Worm (Caenorhabditis elegans) whole organism, L3 larva: ENCODE results near the gene isw-1.

Source experiments
- ZK546.5 ChIP-seq: sonication (generic microtip); optimal IDR thresholded peaks from 2 replicates; lab custom pipeline; 2017; ENCODE audit warnings: missing biosample characterization, missing genetic modification characterization
- ama-1 ChIP-seq: fragments of 150-350 bp; optimal IDR thresholded peaks from 2 replicates; lab custom pipeline; 2018
- ceh-16 ChIP-seq: sonication (generic microtip); optimal IDR thresholded peaks from 2 replicates; lab custom pipeline; 2017; ENCODE audit warnings: missing biosample characterization, missing genetic modification characterization
- ceh-9 ChIP-seq: sonication (generic microtip); optimal IDR thresholded peaks from 2 replicates; lab custom pipeline; 2018; ENCODE audit warnings: missing biosample characterization, missing genetic modification characterization
- daf-12 ChIP-seq: fragments of 150-350 bp; optimal IDR thresholded peaks from 2 replicates; lab custom pipeline; 2014; ENCODE audit warnings: missing biosample characterization, missing genetic modification reagents, missing genetic modification characterization
- egl-27 ChIP-seq: sonication (generic microtip); optimal IDR thresholded peaks from 4 replicates; lab custom pipeline; 2017; ENCODE audit warnings: missing biosample characterization, missing genetic modification reagents, missing genetic modification characterization
- egl-5 ChIP-seq: fragments of 150-350 bp; optimal IDR thresholded peaks from 2 replicates; lab custom pipeline; 2017; ENCODE audit warnings: missing biosample characterization, missing genetic modification reagents, missing genetic modification characterization, inconsistent platforms
- elt-2 ChIP-seq: sonication (generic microtip); optimal IDR thresholded peaks from 2 replicates; lab custom pipeline; 2016; ENCODE audit warnings: missing genetic modification reagents, mild to moderate bottlenecking, missing genetic modification characterization, missing compliant biosample characterization
- elt-3 ChIP-seq, 3 experiments: fragments of 150-350 bp in 1 of 3; sonication (generic microtip) in 2 of 3; optimal IDR thresholded peaks; 2 replicates in 2 of 3; 4 replicates in 1 of 3; lab custom pipeline; 2014 to 2017; ENCODE audit warnings: missing biosample characterization in 3 of 3, missing genetic modification characterization in 3 of 3
- fkh-10 ChIP-seq: sonication (generic microtip); optimal IDR thresholded peaks from 2 replicates; lab custom pipeline; 2017; ENCODE audit warnings: missing biosample characterization, missing genetic modification reagents, missing genetic modification characterization
- fkh-2 ChIP-seq: fragments of 150-350 bp; optimal IDR thresholded peaks from 2 replicates; lab custom pipeline; 2014; ENCODE audit warnings: missing biosample characterization, missing genetic modification reagents, missing genetic modification characterization
- fos-1 ChIP-seq: fragments of 150-350 bp; optimal IDR thresholded peaks from 2 replicates; lab custom pipeline; 2014; ENCODE audit warnings: missing biosample characterization, missing genetic modification characterization
- hmg-11 ChIP-seq: sonication (generic microtip); optimal IDR thresholded peaks from 2 replicates; lab custom pipeline; 2016; ENCODE audit warnings: missing genetic modification characterization, missing compliant biosample characterization
- jun-1 ChIP-seq: fragments of 150-350 bp; optimal IDR thresholded peaks from 2 replicates; lab custom pipeline; 2014; ENCODE audit warnings: missing biosample characterization, missing genetic modification reagents, missing genetic modification characterization
- lin-15B ChIP-seq: fragments of 150-350 bp; optimal IDR thresholded peaks from 2 replicates; lab custom pipeline; 2014; ENCODE audit warnings: missing biosample characterization, missing genetic modification characterization
- lin-39 ChIP-seq: fragments of 150-350 bp; optimal IDR thresholded peaks from 2 replicates; lab custom pipeline; 2018; ENCODE audit warnings: missing biosample characterization, missing genetic modification reagents, missing genetic modification characterization
- lsy-12 ChIP-seq: sonication (generic microtip); optimal IDR thresholded peaks from 2 replicates; lab custom pipeline; 2016; ENCODE audit warnings: mild to moderate bottlenecking, missing genetic modification characterization, missing compliant biosample characterization
- mdl-1 ChIP-seq: fragments of 150-350 bp; optimal IDR thresholded peaks from 2 replicates; lab custom pipeline; 2014; ENCODE audit warnings: missing biosample characterization, missing genetic modification characterization
- nfya-1 ChIP-seq: sonication (generic microtip); optimal IDR thresholded peaks from 2 replicates; lab custom pipeline; 2017; ENCODE audit warnings: missing genetic modification characterization, mild to moderate bottlenecking, missing compliant biosample characterization, antibody characterized with exemption, moderate library complexity; ENCODE audit not compliant: insufficient read depth
- nhr-23 ChIP-seq: fragments of 150-350 bp; optimal IDR thresholded peaks from 2 replicates; lab custom pipeline; 2014; ENCODE audit warnings: missing biosample characterization, missing genetic modification reagents, missing genetic modification characterization
- nhr-237 ChIP-seq: fragments of 150-350 bp; optimal IDR thresholded peaks from 2 replicates; lab custom pipeline; 2014; ENCODE audit warnings: missing biosample characterization, missing genetic modification characterization
- nhr-28 ChIP-seq: fragments of 150-350 bp; optimal IDR thresholded peaks from 2 replicates; lab custom pipeline; 2014; ENCODE audit warnings: missing biosample characterization, missing genetic modification characterization
- nhr-43 ChIP-seq: sonication (generic microtip); optimal IDR thresholded peaks from 2 replicates; lab custom pipeline; 2016; ENCODE audit warnings: mild to moderate bottlenecking, missing genetic modification characterization, missing compliant biosample characterization; ENCODE audit not compliant: poor library complexity, severe bottlenecking
- nhr-67 ChIP-seq: fragments of 150-350 bp; optimal IDR thresholded peaks from 2 replicates; lab custom pipeline; 2014; ENCODE audit warnings: missing biosample characterization, missing genetic modification characterization
- nhr-76 ChIP-seq: fragments of 150-350 bp; sonication (generic microtip); optimal IDR thresholded peaks from 5 replicates; lab custom pipeline; 2014; ENCODE audit warnings: missing biosample characterization, missing genetic modification characterization
- nhr-77 ChIP-seq: fragments of 150-350 bp; optimal IDR thresholded peaks from 2 replicates; lab custom pipeline; 2014; ENCODE audit warnings: missing biosample characterization, missing genetic modification characterization
- pqm-1 ChIP-seq: fragments of 150-350 bp; optimal IDR thresholded peaks from 2 replicates; lab custom pipeline; 2017; ENCODE audit warnings: missing biosample characterization, missing genetic modification characterization, inconsistent platforms
- snpc-4 ChIP-seq: fragments of 150-350 bp; optimal IDR thresholded peaks from 2 replicates; lab custom pipeline; 2014; ENCODE audit warnings: missing biosample characterization, missing genetic modification characterization
- tbx-2 ChIP-seq: sonication (generic microtip); optimal IDR thresholded peaks from 2 replicates; lab custom pipeline; 2016; ENCODE audit warnings: mild to moderate bottlenecking, missing genetic modification characterization, missing compliant biosample characterization
- unc-39 ChIP-seq: sonication (generic microtip); optimal IDR thresholded peaks from 4 replicates; lab custom pipeline; 2017; ENCODE audit warnings: missing biosample characterization, missing genetic modification characterization
- unc-62 ChIP-seq: fragments of 150-350 bp; sonication (generic microtip); optimal IDR thresholded peaks from 4 replicates; lab custom pipeline; 2014; ENCODE audit warnings: missing biosample characterization, missing genetic modification reagents, missing genetic modification characterization
- ztf-11 ChIP-seq: fragments of 150-350 bp; optimal IDR thresholded peaks from 2 replicates; lab custom pipeline; 2014; ENCODE audit warnings: missing biosample characterization, missing genetic modification characterization
- ztf-4 ChIP-seq: fragments of 150-350 bp; optimal IDR thresholded peaks from 2 replicates; lab custom pipeline; 2014; ENCODE audit warnings: missing biosample characterization, missing genetic modification characterization

Gene isw-1

ce11 chrIII:6705515-6705914 lies 4.4 kb downstream of the isw-1 start, which contains the start of gene F37A4.6:
Gene F37A4.6, plus strand, starts transcription at chrIII:6705815.
- TF ChIP-seq ztf-4 (tag; lab: Kevin White, UChicago) (no peak), nhr-28 (tag; lab: Kevin White, UChicago) (no peak), egl-5 (tag; lab: Kevin White, UChicago) (no peak), fos-1 (no peak), unc-39 (no peak), snpc-4 (tag; lab: Kevin White, UChicago) (no peak), unc-62 (no peak), ztf-11 (no peak), nhr-23 (tag; lab: Kevin White, UChicago) (no peak), elt-3 (tag; optimal IDR thresholded peaks at IDR 0.05; lab: Kevin White, UChicago) (no peak), lin-39 (tag; lab: Kevin White, UChicago) (no peak), daf-12 (tag; lab: Kevin White, UChicago) (no peak), hmg-11 (tag; lab: Kevin White, UChicago) (no peak), elt-2 (no peak), ceh-9 (tag; lab: Kevin White, UChicago) (no peak), ceh-16 (no peak), nhr-77 (tag; lab: Kevin White, UChicago) (no peak), nhr-237 (tag; lab: Kevin White, UChicago) (no peak), lsy-12 (tag; lab: Kevin White, UChicago) (no peak), nfya-1 (tag; lab: Kevin White, UChicago) (no peak)

- TF ChIP-seq nhr-77 (tag; lab: Kevin White, UChicago) = no peak
- no peak for TF ChIP-seq ZK546.5
- peak; percentile 35 for TF ChIP-seq hmg-11 (tag; lab: Kevin White, UChicago)
- no peak for TF ChIP-seq nhr-67 (tag; lab: Kevin White, UChicago)
- TF ChIP-seq mdl-1 = peak; percentile 17
- peak; percentile 12 for TF ChIP-seq snpc-4 (tag; lab: Kevin White, UChicago)
- peak; percentile 5 for TF ChIP-seq unc-62
- peak; percentile 2 for TF ChIP-seq lin-15B (tag; lab: Kevin White, UChicago)
- peak; percentile 68 for TF ChIP-seq lin-39 (tag; lab: Kevin White, UChicago)
- peak; percentile 67 for TF ChIP-seq nfya-1 (tag; lab: Kevin White, UChicago)
- no peak for TF ChIP-seq ztf-11
Measured at ce11 chrIII:6695189-6695588, 14.7 kb downstream of the isw-1 start.

ce11 chrIII:6693285-6693684 lies 16.6 kb downstream of the isw-1 start:
- TF ChIP-seq ama-1 (lab: Kevin White, UChicago) (no peak), fkh-10 (GFP tag; lab: Kevin White, UChicago) (no peak), elt-2 (peak; percentile 88), nhr-77 (tag; lab: Kevin White, UChicago) (no peak), jun-1 (peak; percentile 7), nhr-76 (tag; lab: Kevin White, UChicago) (no peak), nhr-43 (tag; lab: Kevin White, UChicago) (no peak), fkh-2 (no peak), lsy-12 (tag; lab: Kevin White, UChicago) (no peak), pqm-1 (tag; lab: Kevin White, UChicago) (peak; percentile 92), ceh-16 (no peak)
- TF ChIP-seq, all 47 proteins: peak for 3

ce11 chrIII:6690490-6690889 lies 19.4 kb downstream of the isw-1 start:
- peak; percentile 19 for TF ChIP-seq nfya-1 (tag; lab: Kevin White, UChicago)
- TF ChIP-seq egl-27 = no peak

- TF ChIP-seq tbx-2 (tag; lab: Kevin White, UChicago) (no peak), snpc-4 (tag; lab: Kevin White, UChicago) (no peak), fkh-10 (GFP tag; lab: Kevin White, UChicago) (peak; percentile 79), lin-39 (tag; lab: Kevin White, UChicago) (no peak)
Measured at ce11 chrIII:6681790-6682189, 28.1 kb downstream of the isw-1 start.
